Worm (Caenorhabditis elegans) whole organism, midembryonic: ENCODE data around the gene srsx-15.

Experiments
- T22C8.4 ChIP-seq: fragments of 200-800 bp; sonication (Bioruptor generic); IDR thresholded peaks from 2 replicates; pipeline ENCODE4 v1.3.6; 2022; ENCODE audit warnings: missing genetic modification characterization, missing compliant biosample characterization
- flt-1 ChIP-seq: fragments of 200-800 bp; sonication (Bioruptor generic); IDR thresholded peaks from 2 replicates; pipeline ENCODE4 v1.3.6; 2022; ENCODE audit warnings: missing genetic modification characterization, missing compliant biosample characterization
- tab-1 ChIP-seq: fragments of 200-800 bp; sonication (Bioruptor generic); IDR thresholded peaks from 2 replicates; pipeline ENCODE4 v1.3.6; 2022; ENCODE audit warnings: missing genetic modification characterization, missing compliant biosample characterization
- ztf-23 ChIP-seq: fragments of 200-800 bp; sonication (Bioruptor generic); IDR thresholded peaks from 2 replicates; pipeline ENCODE4 v1.3.6; 2022; ENCODE audit warnings: missing genetic modification reagents, missing genetic modification characterization, missing compliant biosample characterization
- ztf-29 ChIP-seq: fragments of 200-800 bp; sonication (Bioruptor generic); IDR thresholded peaks from 2 replicates; pipeline ENCODE4 v1.3.6; 2022; ENCODE audit warnings: missing genetic modification reagents, missing genetic modification characterization, missing compliant biosample characterization

ce11 chrIV:5630156-5630555 lies 6.5 kb upstream of the srsx-15 start, which contains the start of gene srd-12:
- TF ChIP-seq tab-1 (GFP tag; lab: Robert Waterston, UW) (no peak), flt-1 (GFP tag; lab: Robert Waterston, UW) (no peak), T22C8.4 (GFP tag; lab: Robert Waterston, UW) (no peak), ztf-29 (GFP tag; lab: Robert Waterston, UW) (no peak), ztf-23 (no peak)
